Fruit fly (Drosophila melanogaster) whole organism, embryonic: ENCODE measurements around the gene hmw.

ENCODE experiments used
- Atf-2 ChIP-seq: fragments of 200-800 bp; sonication (Bioruptor generic); optimal IDR thresholded peaks from 2 replicates; lab custom pipeline; 2016; ENCODE audit warnings: missing biosample characterization, missing genetic modification characterization
- BEAF-32 ChIP-seq: fragments of 200-800 bp; sonication (Bioruptor generic); optimal IDR thresholded peaks from 3 replicates; lab custom pipeline; 2017; ENCODE audit warnings: missing biosample characterization, missing genetic modification characterization, mild to moderate bottlenecking, moderate library complexity, missing genetic modification reagents
- Bgb ChIP-seq: fragments of 200-800 bp; sonication (Bioruptor generic); IDR thresholded peaks from 2 replicates; pipeline ENCODE4 v1.3.6; 2022; ENCODE audit warnings: missing biosample characterization, missing genetic modification characterization; ENCODE audit not compliant: partially characterized antibody
- Blimp-1 ChIP-seq: fragments of 200-800 bp; sonication (Bioruptor generic); optimal IDR thresholded peaks from 3 replicates; lab custom pipeline; 2018; ENCODE audit warnings: missing biosample characterization, missing genetic modification characterization, mild to moderate bottlenecking, moderate library complexity, missing genetic modification reagents
- CG1024 ChIP-seq: fragments of 200-800 bp; sonication (Bioruptor generic); IDR thresholded peaks from 2 replicates; pipeline ENCODE4 v1.3.6; 2022; ENCODE audit warnings: missing biosample characterization, missing genetic modification characterization
- CG10979 ChIP-seq: fragments of 200-800 bp; sonication (Bioruptor generic); optimal IDR thresholded peaks from 2 replicates; lab custom pipeline; 2018; ENCODE audit warnings: missing biosample characterization, mild to moderate bottlenecking, missing genetic modification characterization, moderate library complexity
- CG12219 ChIP-seq: fragments of 200-800 bp; sonication (Bioruptor generic); optimal IDR thresholded peaks from 3 replicates; lab custom pipeline; 2018; ENCODE audit warnings: missing biosample characterization, mild to moderate bottlenecking, missing genetic modification characterization
- CG12769 ChIP-seq: fragments of 200-800 bp; sonication (Bioruptor generic); optimal IDR thresholded peaks from 2 replicates; lab custom pipeline; 2019; ENCODE audit warnings: missing biosample characterization, mild to moderate bottlenecking, missing genetic modification characterization, moderate library complexity
- CG13424 ChIP-seq: fragments of 200-800 bp; sonication (Bioruptor generic); optimal IDR thresholded peaks from 2 replicates; lab custom pipeline; 2019; ENCODE audit warnings: missing biosample characterization, mild to moderate bottlenecking, missing genetic modification characterization, moderate library complexity
- CG13894 ChIP-seq: fragments of 200-800 bp; sonication (Bioruptor generic); optimal IDR thresholded peaks from 3 replicates; lab custom pipeline; 2018; ENCODE audit warnings: missing biosample characterization, mild to moderate bottlenecking, missing genetic modification characterization, moderate library complexity
- CG14860 ChIP-seq: fragments of 200-800 bp; sonication (Bioruptor generic); IDR thresholded peaks from 3 replicates; pipeline ENCODE4 v1.3.6; 2022; ENCODE audit warnings: missing biosample characterization, missing genetic modification characterization; ENCODE audit not compliant: partially characterized antibody
- CG15601 ChIP-seq: fragments of 200-800 bp; sonication (Bioruptor generic); optimal IDR thresholded peaks from 3 replicates; lab custom pipeline; 2019; ENCODE audit warnings: missing biosample characterization, mild to moderate bottlenecking, missing genetic modification characterization, moderate library complexity
- CG15696 ChIP-seq: fragments of 200-800 bp; sonication (Bioruptor generic); optimal IDR thresholded peaks from 2 replicates; lab custom pipeline; 2019; ENCODE audit warnings: missing biosample characterization, mild to moderate bottlenecking, missing genetic modification characterization, moderate library complexity
- CG16815 ChIP-seq: fragments of 200-800 bp; sonication (Bioruptor generic); optimal IDR thresholded peaks from 3 replicates; lab custom pipeline; 2017; ENCODE audit warnings: missing biosample characterization, mild to moderate bottlenecking, missing genetic modification characterization
- CG18262 ChIP-seq: fragments of 200-800 bp; optimal IDR thresholded peaks from 3 replicates; lab custom pipeline; 2019; ENCODE audit warnings: missing biosample characterization, mild to moderate bottlenecking, missing genetic modification characterization, moderate library complexity
- CG3847 ChIP-seq: fragments of 200-800 bp; sonication (Bioruptor generic); IDR thresholded peaks from 2 replicates; pipeline ENCODE4 v1.3.6; 2022; ENCODE audit warnings: missing biosample characterization, missing genetic modification characterization
- CG43689 ChIP-seq: fragments of 200-800 bp; sonication (Bioruptor generic); IDR thresholded peaks from 2 replicates; pipeline ENCODE4 v1.3.6; 2022; ENCODE audit warnings: missing biosample characterization, missing genetic modification characterization
- CG8765 ChIP-seq: fragments of 200-800 bp; sonication (Bioruptor generic); IDR thresholded peaks from 2 replicates; pipeline ENCODE4 v1.3.6; 2022; ENCODE audit warnings: missing biosample characterization, missing genetic modification characterization
- Deaf1 ChIP-seq: fragments of 200-800 bp; optimal IDR thresholded peaks from 3 replicates; lab custom pipeline; 2019; ENCODE audit warnings: missing biosample characterization, mild to moderate bottlenecking, missing genetic modification characterization, moderate library complexity
- Dip3 ChIP-seq: fragments of 200-800 bp; sonication (Bioruptor generic); optimal IDR thresholded peaks from 3 replicates; lab custom pipeline; 2016; ENCODE audit warnings: missing biosample characterization, missing genetic modification characterization
- E2f2 ChIP-seq: fragments of 200-800 bp; sonication (Bioruptor generic); IDR thresholded peaks from 2 replicates; pipeline ENCODE4 v1.3.6; 2022; ENCODE audit warnings: missing biosample characterization, missing genetic modification characterization
- Ets65A ChIP-seq: fragments of 200-800 bp; sonication (Bioruptor generic); peaks from one replicate; lab custom pipeline; 2016; ENCODE audit warnings: missing biosample characterization, missing genetic modification characterization
- HHEX ChIP-seq: fragments of 200-800 bp; sonication (Bioruptor generic); optimal IDR thresholded peaks from 3 replicates; lab custom pipeline; 2017; ENCODE audit warnings: missing biosample characterization, mild to moderate bottlenecking, missing genetic modification characterization, missing genetic modification reagents
- Jarid2 ChIP-seq: fragments of 200-800 bp; sonication (Bioruptor generic); optimal IDR thresholded peaks from 3 replicates; lab custom pipeline; 2017; ENCODE audit warnings: mild to moderate bottlenecking, missing biosample characterization, missing genetic modification reagents, missing genetic modification characterization
- Med ChIP-seq: fragments of 200-800 bp; sonication (Bioruptor generic); peaks from one replicate; lab custom pipeline; 2016; ENCODE audit warnings: missing biosample characterization, missing genetic modification characterization, mild to moderate bottlenecking, inconsistent platforms, moderate library complexity
- Oli ChIP-seq: fragments of 200-800 bp; sonication (Bioruptor generic); optimal IDR thresholded peaks from 2 replicates; lab custom pipeline; 2018; ENCODE audit warnings: missing biosample characterization, mild to moderate bottlenecking, missing genetic modification characterization, moderate library complexity
- PHDP ChIP-seq: fragments of 200-800 bp; sonication (Bioruptor generic); optimal IDR thresholded peaks from 3 replicates; lab custom pipeline; 2018; ENCODE audit warnings: missing biosample characterization, mild to moderate bottlenecking, missing genetic modification characterization, moderate library complexity
- Pdp1 ChIP-seq, 2 experiments: fragments of 200-800 bp; sonication (Bioruptor generic); optimal IDR thresholded peaks; 3 replicates each; lab custom pipeline; 2016; ENCODE audit warnings: missing biosample characterization in 2 of 2, missing genetic modification characterization in 2 of 2, mild to moderate bottlenecking in 1 of 2, moderate library complexity in 1 of 2
- amos ChIP-seq: fragments of 200-800 bp; sonication (Bioruptor generic); IDR thresholded peaks from 2 replicates; pipeline ENCODE4 v1.3.6; 2022; ENCODE audit warnings: missing biosample characterization, missing genetic modification characterization; ENCODE audit not compliant: partially characterized antibody
- chinmo ChIP-seq: fragments of 200-800 bp; sonication (Bioruptor generic); IDR thresholded peaks from 4 replicates; pipeline ENCODE4 v1.3.6; 2022; ENCODE audit warnings: missing biosample characterization, missing genetic modification characterization; ENCODE audit not compliant: partially characterized antibody
- danr ChIP-seq: fragments of 200-800 bp; sonication (Bioruptor generic); IDR thresholded peaks from 2 replicates; pipeline ENCODE4 v1.3.6; 2022; ENCODE audit warnings: missing biosample characterization, missing genetic modification characterization
- emc ChIP-seq: fragments of 200-800 bp; sonication (Bioruptor generic); optimal IDR thresholded peaks from 2 replicates; lab custom pipeline; 2016; ENCODE audit warnings: missing biosample characterization, missing genetic modification characterization
- ftz-f1 ChIP-seq: fragments of 200-800 bp; sonication (Bioruptor generic); optimal IDR thresholded peaks from 2 replicates; lab custom pipeline; 2016; ENCODE audit warnings: missing biosample characterization, missing genetic modification characterization
- gem ChIP-seq: fragments of 200-800 bp; sonication (Bioruptor generic); optimal IDR thresholded peaks from 2 replicates; lab custom pipeline; 2019; ENCODE audit warnings: missing biosample characterization, mild to moderate bottlenecking, missing genetic modification characterization, moderate library complexity
- hbn ChIP-seq: fragments of 200-800 bp; sonication (Bioruptor generic); IDR thresholded peaks from 2 replicates; pipeline ENCODE4 v1.3.6; 2022; ENCODE audit warnings: missing biosample characterization, missing genetic modification characterization; ENCODE audit not compliant: partially characterized antibody
- lmd ChIP-seq: fragments of 200-800 bp; sonication (Bioruptor generic); IDR thresholded peaks from 2 replicates; pipeline ENCODE4 v1.3.6; 2022; ENCODE audit warnings: missing biosample characterization, missing genetic modification characterization
- lov ChIP-seq, 2 experiments: fragments of 200-800 bp in 1 of 2; fragments of >200 bp in 1 of 2; sonication (Bioruptor generic) in 1 of 2; IDR thresholded peaks in 1 of 2; optimal IDR thresholded peaks in 1 of 2; 2 replicates in 1 of 2; 3 replicates in 1 of 2; pipeline versions ENCODE4 v1.3.6 to Lab custom; 2017 to 2022; ENCODE audit warnings: missing biosample characterization in 1 of 2, missing genetic modification characterization in 1 of 2
- nom ChIP-seq: fragments of 200-800 bp; sonication (Bioruptor generic); optimal IDR thresholded peaks from 2 replicates; lab custom pipeline; 2017; ENCODE audit warnings: missing biosample characterization, missing genetic modification characterization, mild to moderate bottlenecking, moderate library complexity, missing genetic modification reagents
- sens-2 ChIP-seq: fragments of 200-800 bp; sonication (Bioruptor generic); IDR thresholded peaks from 2 replicates; pipeline ENCODE4 v1.3.6; 2022; ENCODE audit warnings: missing biosample characterization, missing genetic modification characterization
- tio ChIP-seq: fragments of 200-800 bp; sonication (Bioruptor generic); optimal IDR thresholded peaks from 2 replicates; lab custom pipeline; 2017; ENCODE audit warnings: missing biosample characterization, missing genetic modification characterization, inconsistent platforms
- tna ChIP-seq: fragments of 200-800 bp; sonication (Bioruptor generic); IDR thresholded peaks from 2 replicates; pipeline ENCODE4 v1.3.6; 2022; ENCODE audit warnings: missing biosample characterization, missing genetic modification characterization; ENCODE audit not compliant: partially characterized antibody
- tx ChIP-seq: fragments of 200-800 bp; sonication (Bioruptor generic); optimal IDR thresholded peaks from 2 replicates; lab custom pipeline; 2016; ENCODE audit warnings: missing biosample characterization, missing genetic modification characterization
- vvl ChIP-seq: fragments of 200-800 bp; sonication (Bioruptor generic); IDR thresholded peaks from 2 replicates; pipeline ENCODE4 v1.3.6; 2022; ENCODE audit warnings: missing biosample characterization, missing genetic modification characterization
- zf30C ChIP-seq: fragments of 200-800 bp; sonication (Bioruptor generic); optimal IDR thresholded peaks from 3 replicates; lab custom pipeline; 2018; ENCODE audit warnings: missing biosample characterization, mild to moderate bottlenecking, missing genetic modification characterization

Gene hmw

dm6 chr3R:18372688-18373304 lies 11.0 kb downstream of the hmw start, which contains the start of gene gl (continued):
- TF ChIP-seq CG14860 (GFP tag; lab: Robert Waterston, UW) (no peak), gem (tag; lab: Kevin White, UChicago) (no peak)

- no peak for TF ChIP-seq CG3847
- TF ChIP-seq Pdp1 (GFP tag; optimal IDR thresholded peaks at IDR 0.05; lab: Kevin White, UChicago) = peak in 1 of 2 experiments; percentile 90
- peak; percentile 14 for TF ChIP-seq Deaf1
- TF ChIP-seq Dip3 (GFP tag; lab: Kevin White, UChicago) = no peak
- peak; percentile 39; the same call in 1 of the 2 replicates for TF ChIP-seq vvl (GFP tag; lab: Robert Waterston, UW)
- TF ChIP-seq hbn (GFP tag; lab: Robert Waterston, UW) = no peak
- 0 out of 4 replicates have a peak, but pooled peaks have one; percentile 33 for TF ChIP-seq chinmo (GFP tag; lab: Robert Waterston, UW)
- TF ChIP-seq tna = no peak
- TF ChIP-seq CG12769 (tag; lab: Kevin White, UChicago) = peak; percentile 37
- no peak for TF ChIP-seq BEAF-32 (GFP tag; lab: Kevin White, UChicago)
- TF ChIP-seq CG15601 (tag; lab: Kevin White, UChicago) = peak; percentile 74
- no peak for TF ChIP-seq lov (optimal IDR thresholded peaks at IDR 0.05; lab: Kevin White, UChicago)
- TF ChIP-seq lov (GFP tag; IDR thresholded peaks at IDR 0.05; lab: Robert Waterston, UW) = 0 out of 3 replicates have a peak, but pooled peaks have one; percentile 33
- no peak for TF ChIP-seq CG16815 (GFP tag; lab: Kevin White, UChicago)
- no peak for TF ChIP-seq CG1024 (GFP tag; lab: Robert Waterston, UW)
- TF ChIP-seq Med (GFP tag; lab: Kevin White, UChicago) = peak; percentile 34
- peak; percentile 36 for TF ChIP-seq CG13894 (tag; lab: Kevin White, UChicago)
- TF ChIP-seq Bgb (GFP tag; lab: Robert Waterston, UW) = no peak
- no peak for TF ChIP-seq Atf-2
- no peak for TF ChIP-seq danr (GFP tag; lab: Robert Waterston, UW)
- TF ChIP-seq E2f2 (GFP tag; lab: Robert Waterston, UW) = no peak
- peak; percentile 94 for TF ChIP-seq Blimp-1 (GFP tag; lab: Kevin White, UChicago)
- TF ChIP-seq CG18262 = no peak
- TF ChIP-seq, all 482 proteins: peak for 10
Observed at dm6 chr3R:18380251-18380812, 18.5 kb downstream of the hmw start.

- no peak for TF ChIP-seq lmd (GFP tag; lab: Robert Waterston, UW)
- TF ChIP-seq CG43689 (GFP tag; lab: Robert Waterston, UW) = no peak
- peak; percentile 77 for TF ChIP-seq CG10979 (tag; lab: Kevin White, UChicago)
- no peak for TF ChIP-seq tio (GFP tag; lab: Kevin White, UChicago)
- TF ChIP-seq CG12219 (GFP tag; lab: Kevin White, UChicago) = no peak
- peak in 1 of 2 experiments; percentile 19 for TF ChIP-seq Pdp1 (GFP tag; optimal IDR thresholded peaks at IDR 0.05; lab: Kevin White, UChicago)
- TF ChIP-seq tx (GFP tag; lab: Kevin White, UChicago) = no peak
- TF ChIP-seq HHEX (GFP tag; lab: Kevin White, UChicago) = peak; percentile 5
- TF ChIP-seq emc (GFP tag; lab: Kevin White, UChicago) = no peak
- no peak for TF ChIP-seq Oli (tag; lab: Kevin White, UChicago)
- TF ChIP-seq Ets65A (GFP tag; lab: Kevin White, UChicago) = peak; percentile 81
- TF ChIP-seq Jarid2 (GFP tag; lab: Kevin White, UChicago) = peak; percentile 44
- peak; percentile 95 for TF ChIP-seq nom (GFP tag; lab: Kevin White, UChicago)
- no peak for TF ChIP-seq PHDP (tag; lab: Kevin White, UChicago)
- TF ChIP-seq CG8765 (GFP tag; lab: Robert Waterston, UW) = no peak
- TF ChIP-seq amos = peak; percentile 19; the same call in 1 of the 2 replicates
- TF ChIP-seq zf30C = no peak
- 0 out of 2 replicates have a peak, but pooled peaks have one; percentile 44 for TF ChIP-seq sens-2 (GFP tag; lab: Robert Waterston, UW)
- TF ChIP-seq CG13424 (tag; lab: Kevin White, UChicago) = no peak
- no peak for TF ChIP-seq CG15696
- peak; percentile 20 for TF ChIP-seq ftz-f1 (GFP tag; lab: Kevin White, UChicago)
Observed at dm6 chr3R:18381014-18381512, 19.3 kb downstream of the hmw start, which contains the start of gene CG7675. Gene CG7675 (minus strand): TSS chr3R:18381178.
